Worm (Caenorhabditis elegans): ENCODE measurements around the gene prmt-5.

The prmt-5 gene

ce11 chrIII:5227831-5228467 lies 2.4 kb upstream of the prmt-5 start, which contains the start of the genes C34E10.12, C34E10.10 and atp-2 (continued):
- TF ChIP-seq mxl-3 (GFP tag; optimal IDR thresholded peaks at IDR 0.05) (peak; percentile 27), fkh-10 (GFP tag; optimal IDR thresholded peaks at IDR 0.05) (peak; percentile 66), nhr-77 (tag; optimal IDR thresholded peaks at IDR 0.05) (peak; percentile 77), unc-62 (GFP tag; optimal IDR thresholded peaks at IDR 0.05 in 1 of 2) (peak in 1 of 2 experiments; percentile 83), unc-62 (tag; optimal IDR thresholded peaks at IDR 0.05) (no peak), lin-13 (GFP tag; optimal IDR thresholded peaks at IDR 0.05) (peak; percentile 76), dmd-6 (GFP tag; IDR thresholded peaks at IDR 0.05) (peak; percentile 44; the same call in 1 of the 2 replicates), lin-1 (GFP tag; IDR thresholded peaks at IDR 0.05) (no peak), pha-4 (GFP tag; IDR thresholded peaks at IDR 0.05) (0 out of 2 replicates have a peak, but pooled peaks have one; percentile 14), pha-4 (tag; optimal IDR thresholded peaks at IDR 0.05) (no peak), egl-43 (GFP tag; IDR thresholded peaks at IDR 0.05) (no peak), mes-2 (tag; optimal IDR thresholded peaks at IDR 0.05; ENCODE audit: poor library complexity, severe bottlenecking) (peak; percentile 93), dmd-9 (GFP tag; IDR thresholded peaks at IDR 0.05) (peak; percentile 42; the same call in 1 of the 2 replicates), lsy-2 (tag; optimal IDR thresholded peaks at IDR 0.05) (peak in 1 of 2 experiments; percentile 93), nhr-28 (tag; optimal IDR thresholded peaks at IDR 0.05) (peak; percentile 82), pqm-1 (tag; optimal IDR thresholded peaks at IDR 0.05) (peak; percentile 55), hlh-11 (tag; optimal IDR thresholded peaks at IDR 0.05) (peak; percentile 76), ceh-82 (tag; optimal IDR thresholded peaks at IDR 0.05) (no peak), mdl-1 (tag; optimal IDR thresholded peaks at IDR 0.05) (peak in 1 of 2 experiments; percentile 28), ZK337.2 (GFP tag; IDR thresholded peaks at IDR 0.05) (no peak), Y48G9A.11 (GFP tag; IDR thresholded peaks at IDR 0.05) (no peak)

DNA sequence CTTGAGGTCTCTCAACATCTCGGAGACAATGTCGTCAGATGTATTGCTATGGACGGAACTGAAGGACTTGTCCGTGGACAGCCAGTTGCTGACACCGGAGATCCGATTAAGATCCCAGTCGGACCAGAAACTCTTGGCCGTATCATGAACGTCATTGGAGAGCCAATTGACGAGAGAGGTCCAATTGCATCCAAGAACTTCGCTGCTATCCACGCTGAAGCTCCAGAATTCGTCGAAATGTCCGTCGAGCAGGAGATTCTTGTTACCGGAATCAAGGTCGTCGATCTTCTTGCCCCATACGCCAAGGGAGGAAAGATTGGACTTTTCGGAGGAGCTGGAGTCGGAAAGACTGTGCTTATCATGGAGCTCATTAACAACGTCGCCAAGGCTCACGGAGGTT lies 1.5 kb upstream of the prmt-5 start:
- TF ChIP-seq ceh-62 (tag; optimal IDR thresholded peaks at IDR 0.05) (no peak), set-16 (GFP tag; IDR thresholded peaks at IDR 0.05) (no peak), lin-29 (GFP tag; IDR thresholded peaks at IDR 0.05) (no peak), vab-7 (GFP tag; IDR thresholded peaks at IDR 0.05) (no peak), daf-19 (GFP tag; conservative IDR thresholded peaks at IDR 0.05) (no peak), tra-1 (GFP tag; IDR thresholded peaks at IDR 0.05) (no peak), sdz-12 (GFP tag; optimal IDR thresholded peaks at IDR 0.05) (no peak), skn-1 (tag; optimal IDR thresholded peaks at IDR 0.05) (no peak), lin-38 (GFP tag; IDR thresholded peaks at IDR 0.05) (no peak), pqm-1 (tag; optimal IDR thresholded peaks at IDR 0.05) (no peak), ama-1 (optimal IDR thresholded peaks at IDR 0.05) (no peak), Y75B8A.6 (GFP tag; IDR thresholded peaks at IDR 0.05) (no peak), Y48G9A.11 (GFP tag; IDR thresholded peaks at IDR 0.05) (no peak), ZK546.5 (tag; optimal IDR thresholded peaks at IDR 0.05) (no peak), F49E8.2 (tag; optimal IDR thresholded peaks at IDR 0.05; ENCODE audit: borderline replicate concordance) (no peak), lim-7 (GFP tag; IDR thresholded peaks at IDR 0.05) (no peak), zfp-3 (GFP tag; conservative IDR thresholded peaks at IDR 0.05) (no peak), lin-13 (GFP tag; optimal IDR thresholded peaks at IDR 0.05) (no peak), pha-4 (GFP tag; IDR thresholded peaks at IDR 0.05) (no peak), pha-4 (tag; optimal IDR thresholded peaks at IDR 0.05) (no peak), zip-2 (tag; optimal IDR thresholded peaks at IDR 0.05) (no peak)

- TF ChIP-seq spr-3 (GFP tag; optimal IDR thresholded peaks at IDR 0.05) (no peak), nhr-11 (tag; optimal IDR thresholded peaks at IDR 0.05) (no peak), php-3 (GFP tag; IDR thresholded peaks at IDR 0.05) (no peak), F44E2.7 (GFP tag; IDR thresholded peaks at IDR 0.05) (no peak), arid-1 (GFP tag; conservative IDR thresholded peaks at IDR 0.05) (no peak), dve-1 (tag; optimal IDR thresholded peaks at IDR 0.05; ENCODE audit: insufficient read depth) (no peak), madf-9 (GFP tag; conservative IDR thresholded peaks at IDR 0.05) (no peak), Y5F2A.4 (GFP tag; optimal IDR thresholded peaks at IDR 0.05) (no peak), dmd-8 (GFP tag; IDR thresholded peaks at IDR 0.05) (no peak), tag-97 (GFP tag; IDR thresholded peaks at IDR 0.05) (no peak), daf-12 (tag; optimal IDR thresholded peaks at IDR 0.05) (no peak), dmd-6 (GFP tag; IDR thresholded peaks at IDR 0.05) (no peak)
Measured at ce11 chrIII:5229511-5230250, 674 bp upstream of the prmt-5 start.
